Fruit fly (Drosophila melanogaster) whole organism, embryonic: ENCODE measurements around the gene CG32829.

Source experiments
- BEAF-32 ChIP-seq: fragments of 200-800 bp; sonication (Bioruptor generic); optimal IDR thresholded peaks from 3 replicates; lab custom pipeline; 2017; ENCODE audit warnings: missing biosample characterization, missing genetic modification characterization, mild to moderate bottlenecking, moderate library complexity, missing genetic modification reagents
- C15 ChIP-seq: fragments of 200-800 bp; sonication (Bioruptor generic); IDR thresholded peaks from 3 replicates; pipeline ENCODE4 v1.3.6; 2022; ENCODE audit warnings: missing biosample characterization, missing genetic modification characterization
- CG10267 ChIP-seq: fragments of 200-800 bp; sonication (Bioruptor generic); optimal IDR thresholded peaks from 2 replicates; lab custom pipeline; 2018; ENCODE audit warnings: missing biosample characterization, mild to moderate bottlenecking, missing genetic modification characterization, moderate library complexity
- CG10462 ChIP-seq: fragments of 200-800 bp; sonication (Bioruptor generic); optimal IDR thresholded peaks from 2 replicates; lab custom pipeline; 2016; ENCODE audit warnings: missing biosample characterization, missing genetic modification characterization
- CG12155 ChIP-seq: fragments of 200-800 bp; sonication (Bioruptor generic); optimal IDR thresholded peaks from 3 replicates; lab custom pipeline; 2016; ENCODE audit warnings: missing biosample characterization, missing genetic modification characterization
- CG13296 ChIP-seq: fragments of 200-800 bp; sonication (Bioruptor generic); optimal IDR thresholded peaks from 3 replicates; lab custom pipeline; 2018; ENCODE audit warnings: missing biosample characterization, mild to moderate bottlenecking, missing genetic modification characterization
- CG14710 ChIP-seq: fragments of 200-800 bp; sonication (Bioruptor generic); optimal IDR thresholded peaks from 3 replicates; lab custom pipeline; 2019; ENCODE audit warnings: missing biosample characterization, mild to moderate bottlenecking, missing genetic modification characterization, moderate library complexity
- CG1529 ChIP-seq: fragments of 200-800 bp; sonication (Bioruptor generic); optimal IDR thresholded peaks from 3 replicates; lab custom pipeline; 2018; ENCODE audit warnings: missing biosample characterization, missing genetic modification characterization
- CG15601 ChIP-seq: fragments of 200-800 bp; sonication (Bioruptor generic); optimal IDR thresholded peaks from 3 replicates; lab custom pipeline; 2019; ENCODE audit warnings: missing biosample characterization, mild to moderate bottlenecking, missing genetic modification characterization, moderate library complexity
- CG16779 ChIP-seq: fragments of 200-800 bp; sonication (Bioruptor generic); IDR thresholded peaks from 2 replicates; pipeline ENCODE4 v1.3.6; 2022; ENCODE audit warnings: missing biosample characterization, missing genetic modification characterization
- CG16815 ChIP-seq: fragments of 200-800 bp; sonication (Bioruptor generic); optimal IDR thresholded peaks from 3 replicates; lab custom pipeline; 2017; ENCODE audit warnings: missing biosample characterization, mild to moderate bottlenecking, missing genetic modification characterization
- CG17361 ChIP-seq: fragments of 200-800 bp; sonication (Bioruptor generic); IDR thresholded peaks from 3 replicates; pipeline ENCODE4 v1.3.6; 2022; ENCODE audit warnings: missing biosample characterization, missing genetic modification characterization
- CG17568 ChIP-seq: fragments of 200-800 bp; sonication (Bioruptor generic); optimal IDR thresholded peaks from 2 replicates; lab custom pipeline; 2018; ENCODE audit warnings: missing biosample characterization, mild to moderate bottlenecking, missing genetic modification characterization, moderate library complexity
- CG1792 ChIP-seq: fragments of 200-800 bp; sonication (Bioruptor generic); optimal IDR thresholded peaks from 2 replicates; lab custom pipeline; 2016; ENCODE audit warnings: missing biosample characterization, missing genetic modification characterization
- CG31224 ChIP-seq: fragments of 200-800 bp; sonication (Bioruptor generic); IDR thresholded peaks from 2 replicates; pipeline ENCODE4 v1.3.6; 2022; ENCODE audit warnings: missing biosample characterization, missing genetic modification characterization
- CG3281 ChIP-seq: fragments of 200-800 bp; sonication (Bioruptor generic); optimal IDR thresholded peaks from 3 replicates; lab custom pipeline; 2017; ENCODE audit warnings: missing biosample characterization, mild to moderate bottlenecking, missing genetic modification characterization
- CG3407 ChIP-seq: fragments of 200-800 bp; sonication (Bioruptor generic); optimal IDR thresholded peaks from 2 replicates; lab custom pipeline; 2018; ENCODE audit warnings: missing biosample characterization, mild to moderate bottlenecking, missing genetic modification characterization
- CG3847 ChIP-seq: fragments of 200-800 bp; sonication (Bioruptor generic); IDR thresholded peaks from 2 replicates; pipeline ENCODE4 v1.3.6; 2022; ENCODE audit warnings: missing biosample characterization, missing genetic modification characterization
- CG6813 ChIP-seq: fragments of 200-800 bp; sonication (Bioruptor generic); optimal IDR thresholded peaks from 2 replicates; lab custom pipeline; 2017; ENCODE audit warnings: missing biosample characterization, missing genetic modification characterization, mild to moderate bottlenecking, moderate library complexity, missing genetic modification reagents
- CG7745 ChIP-seq: fragments of 200-800 bp; sonication (Bioruptor generic); optimal IDR thresholded peaks from 2 replicates; lab custom pipeline; 2018; ENCODE audit warnings: missing biosample characterization, mild to moderate bottlenecking, missing genetic modification characterization, moderate library complexity
- CG8290 ChIP-seq, 3 experiments: fragments of 200-800 bp; sonication (Bioruptor generic); optimal IDR thresholded peaks; 2 replicates each; lab custom pipeline; 2016 to 2019; ENCODE audit warnings: missing biosample characterization in 3 of 3, missing genetic modification characterization in 3 of 3, mild to moderate bottlenecking in 2 of 3, moderate library complexity in 1 of 3
- D ChIP-seq, 2 experiments: fragments of 200-800 bp in 1 of 2; fragments of >200 bp in 1 of 2; sonication (Bioruptor generic) in 1 of 2; optimal IDR thresholded peaks; 2 replicates in 1 of 2; 3 replicates in 1 of 2; lab custom pipeline; 2017; ENCODE audit warnings: mild to moderate bottlenecking in 1 of 2, missing biosample characterization in 1 of 2, missing genetic modification characterization in 1 of 2, missing genetic modification reagents in 1 of 2
- D19B ChIP-seq: fragments of 200-800 bp; sonication (Bioruptor generic); optimal IDR thresholded peaks from 2 replicates; lab custom pipeline; 2017; ENCODE audit warnings: missing biosample characterization, mild to moderate bottlenecking, missing genetic modification characterization
- E2f2 ChIP-seq: fragments of 200-800 bp; sonication (Bioruptor generic); IDR thresholded peaks from 2 replicates; pipeline ENCODE4 v1.3.6; 2022; ENCODE audit warnings: missing biosample characterization, missing genetic modification characterization
- Hmr ChIP-seq: fragments of 200-800 bp; sonication (Bioruptor generic); optimal IDR thresholded peaks from 3 replicates; lab custom pipeline; 2017; ENCODE audit warnings: mild to moderate bottlenecking, missing biosample characterization, missing genetic modification reagents, missing genetic modification characterization
- Tbp ChIP-seq: fragments of >200 bp; optimal IDR thresholded peaks from 2 replicates; lab custom pipeline; 2018; ENCODE audit warnings: missing biosample characterization, missing genetic modification characterization
- Xrp1 ChIP-seq: fragments of 200-800 bp; sonication (Bioruptor generic); IDR thresholded peaks from 2 replicates; pipeline ENCODE4 v1.3.6; 2022; ENCODE audit warnings: missing biosample characterization, missing genetic modification characterization
- ap ChIP-seq: fragments of 200-800 bp; sonication (Bioruptor generic); IDR thresholded peaks from 2 replicates; pipeline ENCODE4 v1.3.6; 2022; ENCODE audit warnings: missing biosample characterization, missing genetic modification characterization
- ase ChIP-seq: fragments of 200-800 bp; sonication (Bioruptor generic); IDR thresholded peaks from 3 replicates; pipeline ENCODE4 v1.3.6; 2022; ENCODE audit warnings: missing biosample characterization, missing genetic modification characterization
- bowl ChIP-seq: fragments of 200-800 bp; sonication (Bioruptor generic); IDR thresholded peaks from 2 replicates; pipeline ENCODE4 v1.3.6; 2022; ENCODE audit warnings: missing biosample characterization, missing genetic modification characterization
- btn ChIP-seq: fragments of 200-800 bp; sonication (Bioruptor generic); optimal IDR thresholded peaks from 2 replicates; lab custom pipeline; 2016; ENCODE audit warnings: missing biosample characterization, missing genetic modification characterization
- chinmo ChIP-seq: fragments of 200-800 bp; sonication (Bioruptor generic); IDR thresholded peaks from 4 replicates; pipeline ENCODE4 v1.3.6; 2022; ENCODE audit warnings: missing biosample characterization, missing genetic modification characterization; ENCODE audit not compliant: partially characterized antibody
- disco-r ChIP-seq: fragments of 200-800 bp; sonication (Bioruptor generic); optimal IDR thresholded peaks from 2 replicates; lab custom pipeline; 2016; ENCODE audit warnings: missing biosample characterization, missing genetic modification characterization
- esg ChIP-seq: fragments of 200-800 bp; sonication (Bioruptor generic); conservative IDR thresholded peaks from 2 replicates; pipeline ENCODE4 v1.3.6; 2022; ENCODE audit warnings: missing biosample characterization, missing genetic modification characterization
- exex ChIP-seq: fragments of 200-800 bp; sonication (Bioruptor generic); optimal IDR thresholded peaks from 4 replicates; lab custom pipeline; 2018; ENCODE audit warnings: missing biosample characterization, mild to moderate bottlenecking, missing genetic modification characterization, moderate library complexity
- gce ChIP-seq: fragments of 200-800 bp; sonication (Bioruptor generic); IDR thresholded peaks from 3 replicates; pipeline ENCODE4 v1.3.6; 2022; ENCODE audit warnings: missing biosample characterization, missing genetic modification characterization
- grau ChIP-seq: fragments of 200-800 bp; optimal IDR thresholded peaks from 3 replicates; lab custom pipeline; 2019; ENCODE audit warnings: missing biosample characterization, mild to moderate bottlenecking, missing genetic modification characterization, moderate library complexity
- gt ChIP-seq: fragments of 200-800 bp; sonication (Bioruptor generic); IDR thresholded peaks from 2 replicates; pipeline ENCODE4 v1.3.6; 2022; ENCODE audit warnings: missing biosample characterization, missing genetic modification characterization
- insv ChIP-seq, 2 experiments: fragments of 200-800 bp; sonication (Bioruptor generic); optimal IDR thresholded peaks; 3 replicates each; lab custom pipeline; 2016 to 2018; ENCODE audit warnings: missing biosample characterization in 2 of 2, missing genetic modification characterization in 2 of 2
- jumu ChIP-seq: fragments of 200-800 bp; sonication (Bioruptor generic); optimal IDR thresholded peaks from 3 replicates; lab custom pipeline; 2016; ENCODE audit warnings: missing biosample characterization, missing genetic modification characterization
- otp ChIP-seq: fragments of 200-800 bp; sonication (Bioruptor generic); IDR thresholded peaks from 3 replicates; pipeline ENCODE4, ENCODE4 v1.3.6; 2022; ENCODE audit warnings: missing biosample characterization, missing genetic modification characterization
- pfk ChIP-seq: fragments of 200-800 bp; sonication (Bioruptor generic); optimal IDR thresholded peaks from 2 replicates; lab custom pipeline; 2018; ENCODE audit warnings: missing biosample characterization, mild to moderate bottlenecking, missing genetic modification characterization, moderate library complexity
- phol ChIP-seq: fragments of 200-800 bp; sonication (Bioruptor generic); optimal IDR thresholded peaks from 3 replicates; lab custom pipeline; 2018; ENCODE audit warnings: missing biosample characterization, mild to moderate bottlenecking, missing genetic modification characterization, moderate library complexity
- scrt ChIP-seq: fragments of 200-800 bp; sonication (Bioruptor generic); optimal IDR thresholded peaks from 2 replicates; lab custom pipeline; 2018; ENCODE audit warnings: missing biosample characterization, mild to moderate bottlenecking, missing genetic modification characterization, moderate library complexity
- seq ChIP-seq: fragments of 200-800 bp; sonication (Bioruptor generic); IDR thresholded peaks from 2 replicates; pipeline ENCODE4 v1.3.6; 2022; ENCODE audit warnings: missing biosample characterization, missing genetic modification characterization
- shn ChIP-seq: fragments of 200-800 bp; sonication (Bioruptor generic); optimal IDR thresholded peaks from 3 replicates; lab custom pipeline; 2016; ENCODE audit warnings: missing biosample characterization, missing genetic modification characterization
- sisA ChIP-seq: fragments of 200-800 bp; sonication (Bioruptor generic); IDR thresholded peaks from 2 replicates; pipeline ENCODE4 v1.3.6; 2022; ENCODE audit warnings: missing biosample characterization, missing genetic modification characterization
- slbo ChIP-seq: fragments of 200-800 bp; sonication (Bioruptor generic); IDR thresholded peaks from 2 replicates; pipeline ENCODE4 v1.3.6; 2022; ENCODE audit warnings: missing biosample characterization, missing genetic modification characterization
- tgo ChIP-seq: fragments of 200-800 bp; sonication (Bioruptor generic); IDR thresholded peaks from 3 replicates; pipeline ENCODE4 v1.3.6; 2022; ENCODE audit warnings: missing biosample characterization, missing genetic modification characterization
- tna ChIP-seq: fragments of 200-800 bp; sonication (Bioruptor generic); IDR thresholded peaks from 2 replicates; pipeline ENCODE4 v1.3.6; 2022; ENCODE audit warnings: missing biosample characterization, missing genetic modification characterization; ENCODE audit not compliant: partially characterized antibody
- twi ChIP-seq: fragments of 200-800 bp; optimal IDR thresholded peaks from 2 replicates; lab custom pipeline; 2019; ENCODE audit warnings: missing biosample characterization, mild to moderate bottlenecking, missing genetic modification characterization, moderate library complexity

CG32829 gene

dm6 chr2L:6948540-6948942 lies 32.3 kb upstream of the CG32829 start, which contains the start of gene ihog (continued):
- TF ChIP-seq esg (GFP tag; lab: Robert Waterston, UW), result no peak
- no peak for TF ChIP-seq bowl (GFP tag; lab: Robert Waterston, UW)
- TF ChIP-seq ase (GFP tag; lab: Robert Waterston, UW), result no peak
- TF ChIP-seq tgo (GFP tag; lab: Robert Waterston, UW), result no peak
- no peak for TF ChIP-seq Tbp (GFP tag; lab: Kevin White, UChicago)
- peak; percentile 99 for TF ChIP-seq chinmo (GFP tag; lab: Robert Waterston, UW)
- TF ChIP-seq disco-r (GFP tag; lab: Kevin White, UChicago), result no peak
- TF ChIP-seq phol, result no peak
- TF ChIP-seq BEAF-32 (GFP tag; lab: Kevin White, UChicago), result peak; percentile 48
- TF ChIP-seq CG3281 (GFP tag; lab: Kevin White, UChicago), result no peak
- peak; percentile 28 for TF ChIP-seq CG10267
- no peak for TF ChIP-seq jumu
- no peak for TF ChIP-seq CG31224 (GFP tag; lab: Robert Waterston, UW)
- no peak for TF ChIP-seq btn (GFP tag; lab: Kevin White, UChicago)
- peak; percentile 62 for TF ChIP-seq scrt (GFP tag; lab: Kevin White, UChicago)
- no peak for TF ChIP-seq CG17568
- no peak for TF ChIP-seq CG12155 (GFP tag; lab: Kevin White, UChicago)
- no peak for TF ChIP-seq D19B (GFP tag; lab: Kevin White, UChicago)
- TF ChIP-seq CG10462 (GFP tag; lab: Kevin White, UChicago), result no peak
- TF ChIP-seq shn (GFP tag; lab: Kevin White, UChicago), result no peak
- no peak for TF ChIP-seq CG3847
- TF ChIP-seq tna (GFP tag; lab: Robert Waterston, UW), result peak; percentile 39; the same call in 1 of the 2 replicates
- no peak for TF ChIP-seq Xrp1
- TF ChIP-seq twi (tag; lab: Kevin White, UChicago), result no peak
- TF ChIP-seq E2f2 (GFP tag; lab: Robert Waterston, UW), result peak; percentile 36; the same call in 1 of the 2 replicates
- TF ChIP-seq CG15601 (tag; lab: Kevin White, UChicago), result no peak
- TF ChIP-seq CG8290 (GFP tag; optimal IDR thresholded peaks at IDR 0.05; lab: Kevin White, UChicago), result no peak
- TF ChIP-seq CG8290 (tag; optimal IDR thresholded peaks at IDR 0.05; lab: Kevin White, UChicago), result no peak
- TF ChIP-seq gt (GFP tag; lab: Robert Waterston, UW), result no peak
- TF ChIP-seq CG1529 (GFP tag; lab: Kevin White, UChicago), result no peak
- 0 out of 3 replicates have a peak, but pooled peaks have one; percentile 27 for TF ChIP-seq CG17361 (GFP tag; lab: Robert Waterston, UW)
- no peak for TF ChIP-seq insv (GFP tag; optimal IDR thresholded peaks at IDR 0.05; lab: Kevin White, UChicago)
- TF ChIP-seq CG6813 (GFP tag; lab: Kevin White, UChicago), result no peak
- no peak for TF ChIP-seq CG7745
- no peak for TF ChIP-seq ap (GFP tag; lab: Robert Waterston, UW)
- no peak for TF ChIP-seq CG16779 (GFP tag; lab: Robert Waterston, UW)
- no peak for TF ChIP-seq CG1792 (GFP tag; lab: Kevin White, UChicago)
- TF ChIP-seq CG3407 (GFP tag; lab: Kevin White, UChicago), result no peak
- TF ChIP-seq CG14710, result peak; percentile 16
- TF ChIP-seq Hmr, result no peak
- TF ChIP-seq C15 (GFP tag; lab: Robert Waterston, UW), result no peak
- TF ChIP-seq otp (GFP tag; lab: Robert Waterston, UW), result no peak
- no peak for TF ChIP-seq gce (GFP tag; lab: Robert Waterston, UW)
- no peak for TF ChIP-seq sisA (GFP tag; lab: Robert Waterston, UW)
- no peak for TF ChIP-seq grau
- no peak for TF ChIP-seq exex (tag; lab: Kevin White, UChicago)
- no peak for TF ChIP-seq seq (GFP tag; lab: Robert Waterston, UW)
- TF ChIP-seq pfk (GFP tag; lab: Kevin White, UChicago), result peak; percentile 81
- TF ChIP-seq D (optimal IDR thresholded peaks at IDR 0.05; lab: Kevin White, UChicago), result peak; percentile 40
- no peak for TF ChIP-seq D (GFP tag; optimal IDR thresholded peaks at IDR 0.05; lab: Kevin White, UChicago)
- TF ChIP-seq CG13296, result peak; percentile 24
- no peak for TF ChIP-seq CG16815
- TF ChIP-seq slbo (GFP tag; lab: Robert Waterston, UW), result 0 out of 2 replicates have a peak, but pooled peaks have one; percentile 13
